Fruit fly (Drosophila melanogaster) whole organism, embryonic: ENCODE results near the gene sti.

ENCODE experiments used
- CG10543 ChIP-seq: fragments of 200-800 bp; sonication (Bioruptor generic); optimal IDR thresholded peaks from 3 replicates; lab custom pipeline; 2017; ENCODE audit warnings: missing biosample characterization, mild to moderate bottlenecking, missing genetic modification characterization, moderate library complexity
- CG10979 ChIP-seq: fragments of 200-800 bp; sonication (Bioruptor generic); optimal IDR thresholded peaks from 2 replicates; lab custom pipeline; 2018; ENCODE audit warnings: missing biosample characterization, mild to moderate bottlenecking, missing genetic modification characterization, moderate library complexity
- CG11696 ChIP-seq: fragments of 200-800 bp; sonication (Bioruptor generic); IDR thresholded peaks from 2 replicates; pipeline ENCODE4 v1.3.6; 2022; ENCODE audit warnings: missing biosample characterization, missing genetic modification characterization
- CG12299 ChIP-seq: fragments of 200-800 bp; sonication (Bioruptor generic); optimal IDR thresholded peaks from 2 replicates; lab custom pipeline; 2018; ENCODE audit warnings: missing biosample characterization, mild to moderate bottlenecking, missing genetic modification characterization
- CG12942 ChIP-seq: fragments of 200-800 bp; sonication (Bioruptor generic); optimal IDR thresholded peaks from 3 replicates; lab custom pipeline; 2016; ENCODE audit warnings: missing biosample characterization, missing genetic modification characterization
- CG13123 ChIP-seq: fragments of 200-800 bp; sonication (Bioruptor generic); optimal IDR thresholded peaks from 2 replicates; lab custom pipeline; 2016; ENCODE audit warnings: missing biosample characterization, missing genetic modification characterization
- CG15514 ChIP-seq: fragments of 200-800 bp; sonication (Bioruptor generic); optimal IDR thresholded peaks from 3 replicates; lab custom pipeline; 2017; ENCODE audit warnings: missing biosample characterization, missing genetic modification characterization, mild to moderate bottlenecking, moderate library complexity, missing genetic modification reagents
- CG17359 ChIP-seq: fragments of 200-800 bp; sonication (Bioruptor generic); optimal IDR thresholded peaks from 3 replicates; lab custom pipeline; 2018; ENCODE audit warnings: missing biosample characterization, mild to moderate bottlenecking, missing genetic modification characterization, moderate library complexity
- CG17385 ChIP-seq: fragments of 200-800 bp; sonication (Bioruptor generic); optimal IDR thresholded peaks from 3 replicates; lab custom pipeline; 2018; ENCODE audit warnings: missing biosample characterization, mild to moderate bottlenecking, missing genetic modification characterization
- CG18599 ChIP-seq: fragments of 200-800 bp; sonication (Bioruptor generic); optimal IDR thresholded peaks from 3 replicates; lab custom pipeline; 2017; ENCODE audit warnings: missing biosample characterization, missing genetic modification characterization, mild to moderate bottlenecking, moderate library complexity, missing genetic modification reagents
- CG2116 ChIP-seq: fragments of 200-800 bp; sonication (Bioruptor generic); optimal IDR thresholded peaks from 3 replicates; lab custom pipeline; 2018; ENCODE audit warnings: missing biosample characterization, mild to moderate bottlenecking, missing genetic modification characterization
- CG2120 ChIP-seq: fragments of 200-800 bp; sonication (Bioruptor generic); optimal IDR thresholded peaks from 3 replicates; lab custom pipeline; 2016; ENCODE audit warnings: missing biosample characterization, missing genetic modification characterization
- CG2678 ChIP-seq: fragments of 200-800 bp; sonication (Bioruptor generic); optimal IDR thresholded peaks from 3 replicates; lab custom pipeline; 2019; ENCODE audit warnings: missing biosample characterization, mild to moderate bottlenecking, missing genetic modification characterization, moderate library complexity
- CG33213 ChIP-seq: fragments of 200-800 bp; sonication (Bioruptor generic); optimal IDR thresholded peaks from 3 replicates; lab custom pipeline; 2016; ENCODE audit warnings: missing biosample characterization, missing genetic modification characterization
- CG3838 ChIP-seq: fragments of 200-800 bp; sonication (Bioruptor generic); optimal IDR thresholded peaks from 3 replicates; lab custom pipeline; 2016; ENCODE audit warnings: missing biosample characterization, missing genetic modification characterization
- CG42726 ChIP-seq: fragments of 200-800 bp; sonication (Bioruptor generic); IDR thresholded peaks from 2 replicates; pipeline ENCODE4 v1.3.6; 2022; ENCODE audit warnings: missing biosample characterization, missing genetic modification characterization; ENCODE audit not compliant: partially characterized antibody
- CG43689 ChIP-seq: fragments of 200-800 bp; sonication (Bioruptor generic); IDR thresholded peaks from 2 replicates; pipeline ENCODE4 v1.3.6; 2022; ENCODE audit warnings: missing biosample characterization, missing genetic modification characterization
- CG4424 ChIP-seq: fragments of 200-800 bp; sonication (Bioruptor generic); optimal IDR thresholded peaks from 3 replicates; lab custom pipeline; 2016; ENCODE audit warnings: missing biosample characterization, missing genetic modification characterization
- CG8359 ChIP-seq: fragments of 200-800 bp; sonication (Bioruptor generic); optimal IDR thresholded peaks from 2 replicates; lab custom pipeline; 2017; ENCODE audit warnings: missing biosample characterization, mild to moderate bottlenecking, missing genetic modification characterization, borderline replicate concordance
- Doc2 ChIP-seq: fragments of 200-800 bp; sonication (Bioruptor generic); IDR thresholded peaks from 2 replicates; pipeline ENCODE4 v1.3.6; 2022; ENCODE audit warnings: missing biosample characterization, missing genetic modification characterization
- Ets97D ChIP-seq: fragments of 200-800 bp; sonication (Bioruptor generic); optimal IDR thresholded peaks from 3 replicates; lab custom pipeline; 2016; ENCODE audit warnings: missing biosample characterization, missing genetic modification characterization
- H2.0 ChIP-seq: fragments of 200-800 bp; sonication (Bioruptor generic); IDR thresholded peaks from 2 replicates; pipeline ENCODE4 v1.3.6; 2022; ENCODE audit warnings: missing biosample characterization, missing genetic modification characterization
- Hmx ChIP-seq: fragments of 200-800 bp; sonication (Bioruptor generic); optimal IDR thresholded peaks from 2 replicates; lab custom pipeline; 2016; ENCODE audit warnings: missing biosample characterization, missing genetic modification characterization
- Hsf ChIP-seq: fragments of 200-800 bp; sonication (Bioruptor generic); optimal IDR thresholded peaks from 3 replicates; lab custom pipeline; 2016; ENCODE audit warnings: missing biosample characterization, missing genetic modification characterization
- Lpt ChIP-seq: fragments of >200 bp; optimal IDR thresholded peaks from 2 replicates; lab custom pipeline; 2018; ENCODE audit warnings: missing biosample characterization, missing genetic modification characterization
- MESR4 ChIP-seq: fragments of 200-800 bp; sonication (Bioruptor generic); optimal IDR thresholded peaks from 2 replicates; lab custom pipeline; 2018; ENCODE audit warnings: missing biosample characterization, mild to moderate bottlenecking, missing genetic modification characterization, moderate library complexity
- MTF-1 ChIP-seq: fragments of 200-800 bp; sonication (Bioruptor generic); optimal IDR thresholded peaks from 2 replicates; lab custom pipeline; 2018; ENCODE audit warnings: missing biosample characterization, mild to moderate bottlenecking, missing genetic modification characterization, borderline replicate concordance
- Myb ChIP-seq: fragments of 200-800 bp; sonication (Bioruptor generic); optimal IDR thresholded peaks from 2 replicates; lab custom pipeline; 2016; ENCODE audit warnings: missing biosample characterization, missing genetic modification characterization
- Poxn ChIP-seq: fragments of 200-800 bp; sonication (Bioruptor generic); IDR thresholded peaks from 2 replicates; pipeline ENCODE4 v1.3.6; 2022; ENCODE audit warnings: missing biosample characterization, missing genetic modification characterization
- Six4 ChIP-seq: fragments of 200-800 bp; sonication (Bioruptor generic); optimal IDR thresholded peaks from 2 replicates; lab custom pipeline; 2016; ENCODE audit warnings: missing biosample characterization, missing genetic modification characterization
- Sox100B ChIP-seq: fragments of 200-800 bp; sonication (Bioruptor generic); optimal IDR thresholded peaks from 3 replicates; lab custom pipeline; 2018; ENCODE audit warnings: missing biosample characterization, mild to moderate bottlenecking, missing genetic modification characterization
- bbx ChIP-seq: fragments of 200-800 bp; sonication (Bioruptor generic); IDR thresholded peaks from 2 replicates; pipeline ENCODE4 v1.3.6; 2022; ENCODE audit warnings: missing biosample characterization, missing genetic modification characterization; ENCODE audit not compliant: partially characterized antibody
- bigmax ChIP-seq: fragments of 200-800 bp; sonication (Bioruptor generic); optimal IDR thresholded peaks from 2 replicates; lab custom pipeline; 2018; ENCODE audit warnings: missing biosample characterization, mild to moderate bottlenecking, missing genetic modification characterization
- chif ChIP-seq, 2 experiments: fragments of 200-800 bp; sonication (Bioruptor generic); optimal IDR thresholded peaks; 3 replicates each; lab custom pipeline; 2016; ENCODE audit warnings: missing biosample characterization in 2 of 2, missing genetic modification characterization in 2 of 2
- crol ChIP-seq: fragments of 200-800 bp; sonication (Bioruptor generic); IDR thresholded peaks from 2 replicates; pipeline ENCODE4 v1.3.6; 2022; ENCODE audit warnings: missing biosample characterization, missing genetic modification characterization
- disco-r ChIP-seq: fragments of 200-800 bp; sonication (Bioruptor generic); optimal IDR thresholded peaks from 2 replicates; lab custom pipeline; 2016; ENCODE audit warnings: missing biosample characterization, missing genetic modification characterization
- emc ChIP-seq: fragments of 200-800 bp; sonication (Bioruptor generic); optimal IDR thresholded peaks from 2 replicates; lab custom pipeline; 2016; ENCODE audit warnings: missing biosample characterization, missing genetic modification characterization
- gro ChIP-seq: fragments of 200-800 bp; sonication (Bioruptor generic); optimal IDR thresholded peaks from 2 replicates; lab custom pipeline; 2016; ENCODE audit warnings: missing biosample characterization, missing genetic modification characterization
- hbn ChIP-seq: fragments of 200-800 bp; sonication (Bioruptor generic); IDR thresholded peaks from 2 replicates; pipeline ENCODE4 v1.3.6; 2022; ENCODE audit warnings: missing biosample characterization, missing genetic modification characterization; ENCODE audit not compliant: partially characterized antibody
- jigr1 ChIP-seq: fragments of 200-800 bp; sonication (Bioruptor generic); IDR thresholded peaks from 3 replicates; pipeline ENCODE4 v1.3.6; 2022; ENCODE audit warnings: missing biosample characterization, missing genetic modification characterization
- lab ChIP-seq: fragments of 200-800 bp; sonication (Bioruptor generic); optimal IDR thresholded peaks from 3 replicates; lab custom pipeline; 2017; ENCODE audit warnings: missing biosample characterization, missing genetic modification characterization, mild to moderate bottlenecking, moderate library complexity, missing genetic modification reagents
- maf-S ChIP-seq: fragments of 200-800 bp; sonication (Bioruptor generic); optimal IDR thresholded peaks from 2 replicates; lab custom pipeline; 2016; ENCODE audit warnings: missing biosample characterization, missing genetic modification characterization
- mirr ChIP-seq: fragments of 200-800 bp; sonication (Bioruptor generic); optimal IDR thresholded peaks from 3 replicates; lab custom pipeline; 2018; ENCODE audit warnings: missing biosample characterization, mild to moderate bottlenecking, missing genetic modification characterization
- mld ChIP-seq: fragments of 200-800 bp; sonication (Bioruptor generic); IDR thresholded peaks from 3 replicates; pipeline ENCODE4 v1.3.6; 2022; ENCODE audit warnings: missing biosample characterization, missing genetic modification characterization; ENCODE audit not compliant: partially characterized antibody
- p53 ChIP-seq: fragments of 200-800 bp; sonication (Bioruptor generic); optimal IDR thresholded peaks from 2 replicates; lab custom pipeline; 2016; ENCODE audit warnings: missing biosample characterization, missing genetic modification characterization
- pan ChIP-seq, 4 experiments: fragments of >200 bp in 3 of 4; fragments of 200-800 bp in 1 of 4; sonication (Bioruptor generic) in 1 of 4; optimal IDR thresholded peaks in 3 of 4; IDR thresholded peaks in 1 of 4; 2 replicates each; pipeline versions ENCODE4 v1.3.6 to Lab custom; 2017 to 2022; ENCODE audit warnings: missing biosample characterization in 2 of 4, missing genetic modification characterization in 2 of 4, mixed read lengths in 1 of 4
- pfk ChIP-seq: fragments of 200-800 bp; sonication (Bioruptor generic); optimal IDR thresholded peaks from 2 replicates; lab custom pipeline; 2018; ENCODE audit warnings: missing biosample characterization, mild to moderate bottlenecking, missing genetic modification characterization, moderate library complexity
- salm ChIP-seq: fragments of 200-800 bp; sonication (Bioruptor generic); optimal IDR thresholded peaks from 2 replicates; lab custom pipeline; 2018; ENCODE audit warnings: missing biosample characterization, mild to moderate bottlenecking, missing genetic modification characterization
- scrt ChIP-seq: fragments of 200-800 bp; sonication (Bioruptor generic); optimal IDR thresholded peaks from 2 replicates; lab custom pipeline; 2018; ENCODE audit warnings: missing biosample characterization, mild to moderate bottlenecking, missing genetic modification characterization, moderate library complexity
- tin ChIP-seq: fragments of 200-800 bp; sonication (Bioruptor generic); optimal IDR thresholded peaks from 3 replicates; lab custom pipeline; 2016; ENCODE audit warnings: missing biosample characterization, missing genetic modification characterization
- tna ChIP-seq: fragments of 200-800 bp; sonication (Bioruptor generic); IDR thresholded peaks from 2 replicates; pipeline ENCODE4 v1.3.6; 2022; ENCODE audit warnings: missing biosample characterization, missing genetic modification characterization; ENCODE audit not compliant: partially characterized antibody

Gene sti

dm6 chr3L:12537123-12537522, 22.5 kb upstream of the sti start, which contains the start of gene CG4069 (continued):
- peak; percentile 17 for TF ChIP-seq Ets97D
- no peak for TF ChIP-seq CG3838
- peak; percentile 93 for TF ChIP-seq CG15514 (GFP tag; lab: Kevin White, UChicago)
- TF ChIP-seq CG17359 (tag; lab: Kevin White, UChicago) = no peak
- peak; percentile 90 for TF ChIP-seq Myb (GFP tag; lab: Kevin White, UChicago)
- TF ChIP-seq Poxn (GFP tag; lab: Robert Waterston, UW) = no peak
- TF ChIP-seq Lpt (GFP tag; lab: Kevin White, UChicago) = no peak
- no peak for TF ChIP-seq bbx (GFP tag; lab: Robert Waterston, UW)
- no peak for TF ChIP-seq CG2120 (GFP tag; lab: Kevin White, UChicago)
- no peak for TF ChIP-seq CG11696 (GFP tag; lab: Robert Waterston, UW)
- TF ChIP-seq MTF-1 = no peak
- TF ChIP-seq CG42726 (GFP tag; lab: Robert Waterston, UW) = no peak
- TF ChIP-seq Sox100B (GFP tag; lab: Kevin White, UChicago) = no peak
- TF ChIP-seq CG8359 (GFP tag; lab: Kevin White, UChicago) = no peak
- no peak for TF ChIP-seq mirr
- TF ChIP-seq lab (GFP tag; lab: Kevin White, UChicago) = no peak
- no peak for TF ChIP-seq tin (GFP tag; lab: Kevin White, UChicago)
- no peak for TF ChIP-seq pfk (GFP tag; lab: Kevin White, UChicago)
- no peak for TF ChIP-seq hbn (GFP tag; lab: Robert Waterston, UW)
- no peak for TF ChIP-seq jigr1
- TF ChIP-seq crol (GFP tag; lab: Robert Waterston, UW) = no peak
- TF ChIP-seq salm (tag; lab: Kevin White, UChicago) = no peak
- no peak for TF ChIP-seq CG10543 (GFP tag; lab: Kevin White, UChicago)
- TF ChIP-seq scrt = no peak
- no peak for TF ChIP-seq tna (GFP tag; lab: Robert Waterston, UW)
- TF ChIP-seq CG12942 (GFP tag; lab: Kevin White, UChicago) = no peak
- no peak for TF ChIP-seq CG12299 (tag; lab: Kevin White, UChicago)
- no peak for TF ChIP-seq bigmax (GFP tag; lab: Kevin White, UChicago)
- no peak for TF ChIP-seq Doc2
- TF ChIP-seq disco-r = no peak
- no peak for TF ChIP-seq CG4424 (GFP tag; lab: Kevin White, UChicago)
- no peak for TF ChIP-seq CG2678 (tag; lab: Kevin White, UChicago)
- TF ChIP-seq CG13123 = no peak
- no peak for TF ChIP-seq CG18599
- no peak for TF ChIP-seq Hmx (GFP tag; lab: Kevin White, UChicago)
- no peak for TF ChIP-seq mld (GFP tag; lab: Robert Waterston, UW)
- TF ChIP-seq chif (GFP tag; optimal IDR thresholded peaks at IDR 0.05; lab: Kevin White, UChicago) = no peak
- no peak for TF ChIP-seq emc (GFP tag; lab: Kevin White, UChicago)
- TF ChIP-seq gro = no peak
- TF ChIP-seq p53 = no peak
- TF ChIP-seq maf-S = no peak
- no peak for TF ChIP-seq Six4 (GFP tag; lab: Kevin White, UChicago)
- peak; percentile 98 for TF ChIP-seq CG17385 (GFP tag; lab: Kevin White, UChicago)
- no peak for TF ChIP-seq Hsf (GFP tag; lab: Kevin White, UChicago)
- TF ChIP-seq H2.0 (GFP tag; lab: Robert Waterston, UW) = no peak
- TF ChIP-seq CG43689 = no peak
- TF ChIP-seq CG10979 (tag; lab: Kevin White, UChicago) = no peak
- TF ChIP-seq CG2116 (GFP tag; lab: Kevin White, UChicago) = peak; percentile 57
- TF ChIP-seq pan (optimal IDR thresholded peaks at IDR 0.05; lab: Kevin White, UChicago) = no peak
- TF ChIP-seq pan (GFP tag; optimal IDR thresholded peaks at IDR 0.05 in 1 of 2, IDR thresholded peaks at IDR 0.05 in 1 of 2) = no peak
- TF ChIP-seq MESR4 (GFP tag; lab: Kevin White, UChicago) = peak; percentile 40
- TF ChIP-seq CG33213 (GFP tag; lab: Kevin White, UChicago) = no peak
